Fruit fly (Drosophila melanogaster): ENCODE data around the gene CG42342.

The CG42342 gene

dm6 chr3R:16524178-16524577 is 21.6 kb downstream of the CG42342 start:
- peak; percentile 79 for TF ChIP-seq Ets98B (GFP tag; IDR thresholded peaks at IDR 0.05)
- TF ChIP-seq gl (tag; optimal IDR thresholded peaks at IDR 0.05), result peak; percentile 66
- peak; percentile 60 for TF ChIP-seq Pif1A (GFP tag; optimal IDR thresholded peaks at IDR 0.05)
- TF ChIP-seq CG17806 (tag; optimal IDR thresholded peaks at IDR 0.05), result peak; percentile 97
- TF ChIP-seq D1 (tag; optimal IDR thresholded peaks at IDR 0.05), result peak; percentile 79
- TF ChIP-seq rn (GFP tag; IDR thresholded peaks at IDR 0.05), result peak; percentile 74
- TF ChIP-seq EcR (GFP tag; optimal IDR thresholded peaks at IDR 0.05), result no peak
- no peak for TF ChIP-seq CG4496 (GFP tag; IDR thresholded peaks at IDR 0.05)
- TF ChIP-seq CG32121 (GFP tag; IDR thresholded peaks at IDR 0.05), result peak; percentile 85
- TF ChIP-seq CG9948 (tag; optimal IDR thresholded peaks at IDR 0.05), result peak; percentile 84
- TF ChIP-seq CG8159 (tag; optimal IDR thresholded peaks at IDR 0.05), result peak; percentile 87
- TF ChIP-seq Pif1B (GFP tag; optimal IDR thresholded peaks at IDR 0.05), result peak; percentile 72
- TF ChIP-seq CG10348 (GFP tag; IDR thresholded peaks at IDR 0.05), result no peak
- TF ChIP-seq CG12605 (GFP tag; IDR thresholded peaks at IDR 0.05), result peak; percentile 86
- TF ChIP-seq CG8301 (tag; optimal IDR thresholded peaks at IDR 0.05), result peak; percentile 94
- TF ChIP-seq Snoo (tag; optimal IDR thresholded peaks at IDR 0.05), result peak; percentile 52
- TF ChIP-seq CG14655 (GFP tag; optimal IDR thresholded peaks at IDR 0.05), result peak; percentile 87
- TF ChIP-seq CG15710 (tag; optimal IDR thresholded peaks at IDR 0.05), result peak; percentile 64
- TF ChIP-seq CG13204 (GFP tag; optimal IDR thresholded peaks at IDR 0.05), result no peak
- TF ChIP-seq CG34367 (tag; optimal IDR thresholded peaks at IDR 0.05), result peak; percentile 48
- no peak for TF ChIP-seq fd96Ca (GFP tag; IDR thresholded peaks at IDR 0.05)

dm6 chr3R:16524593-16525111 is 22.1 kb downstream of the CG42342 start:
- TF ChIP-seq gl (tag; optimal IDR thresholded peaks at IDR 0.05), result peak; percentile 71
- TF ChIP-seq EcR (GFP tag; optimal IDR thresholded peaks at IDR 0.05), result no peak
- peak; percentile 78 for TF ChIP-seq CG14655 (GFP tag; optimal IDR thresholded peaks at IDR 0.05)
- TF ChIP-seq CG8159 (tag; optimal IDR thresholded peaks at IDR 0.05), result peak; percentile 53
- TF ChIP-seq CG15710 (tag; optimal IDR thresholded peaks at IDR 0.05), result peak; percentile 51
- TF ChIP-seq CG8301 (tag; optimal IDR thresholded peaks at IDR 0.05), result peak; percentile 81
- TF ChIP-seq CG12605 (GFP tag; IDR thresholded peaks at IDR 0.05), result 0 out of 2 replicates have a peak, but pooled peaks have one; percentile 20
- TF ChIP-seq CG34367 (tag; optimal IDR thresholded peaks at IDR 0.05), result peak; percentile 46
- TF ChIP-seq Ets98B (GFP tag; IDR thresholded peaks at IDR 0.05), result peak; percentile 42; the same call in 1 of the 2 replicates
- no peak for TF ChIP-seq D1 (tag; optimal IDR thresholded peaks at IDR 0.05)
- no peak for TF ChIP-seq CG10348 (GFP tag; IDR thresholded peaks at IDR 0.05)
- peak; percentile 65 for TF ChIP-seq CG9948 (tag; optimal IDR thresholded peaks at IDR 0.05)
- TF ChIP-seq Pif1A (GFP tag; optimal IDR thresholded peaks at IDR 0.05), result peak; percentile 29
- 0 out of 3 replicates have a peak, but pooled peaks have one; percentile 39 for TF ChIP-seq fd96Ca (GFP tag; IDR thresholded peaks at IDR 0.05)
- TF ChIP-seq CG17806 (tag; optimal IDR thresholded peaks at IDR 0.05), result peak; percentile 75

dm6 chr3R:16525555-16525954 is 23.0 kb downstream of the CG42342 start:
- TF ChIP-seq Pif1A (GFP tag; optimal IDR thresholded peaks at IDR 0.05) (no peak), CG14655 (GFP tag; optimal IDR thresholded peaks at IDR 0.05) (no peak), CG9948 (tag; optimal IDR thresholded peaks at IDR 0.05) (no peak), CG4496 (GFP tag; IDR thresholded peaks at IDR 0.05) (no peak), CG32121 (GFP tag; IDR thresholded peaks at IDR 0.05) (no peak), CG10348 (GFP tag; IDR thresholded peaks at IDR 0.05) (no peak), Pif1B (GFP tag; optimal IDR thresholded peaks at IDR 0.05) (no peak), EcR (GFP tag; optimal IDR thresholded peaks at IDR 0.05) (no peak), CG17806 (tag; optimal IDR thresholded peaks at IDR 0.05) (no peak), CG12605 (GFP tag; IDR thresholded peaks at IDR 0.05) (no peak), D1 (tag; optimal IDR thresholded peaks at IDR 0.05) (no peak), fd96Ca (GFP tag; IDR thresholded peaks at IDR 0.05) (no peak), CG8301 (tag; optimal IDR thresholded peaks at IDR 0.05) (no peak), rn (GFP tag; IDR thresholded peaks at IDR 0.05) (no peak), gl (tag; optimal IDR thresholded peaks at IDR 0.05) (no peak)

dm6 chr3R:16526256-16526655 is 23.7 kb downstream of the CG42342 start:
- no peak for TF ChIP-seq CG14655 (GFP tag; optimal IDR thresholded peaks at IDR 0.05)
- TF ChIP-seq CG9948 (tag; optimal IDR thresholded peaks at IDR 0.05), result no peak
- no peak for TF ChIP-seq CG8301 (tag; optimal IDR thresholded peaks at IDR 0.05)
- no peak for TF ChIP-seq CG17806 (tag; optimal IDR thresholded peaks at IDR 0.05)
- no peak for TF ChIP-seq Pif1B (GFP tag; optimal IDR thresholded peaks at IDR 0.05)
- TF ChIP-seq CG13204 (GFP tag; optimal IDR thresholded peaks at IDR 0.05), result no peak

dm6 chr3R:16526697-16527370 is 24.3 kb downstream of the CG42342 start:
- TF ChIP-seq rn (GFP tag; IDR thresholded peaks at IDR 0.05), result no peak
- peak; percentile 60 for TF ChIP-seq Pif1A (GFP tag; optimal IDR thresholded peaks at IDR 0.05)
- TF ChIP-seq Ets98B (GFP tag; IDR thresholded peaks at IDR 0.05), result peak; percentile 30; the same call in 1 of the 2 replicates
- peak; percentile 95 for TF ChIP-seq CG17806 (tag; optimal IDR thresholded peaks at IDR 0.05)
- peak; percentile 76 for TF ChIP-seq CG34367 (tag; optimal IDR thresholded peaks at IDR 0.05)
- peak; percentile 81 for TF ChIP-seq D1 (tag; optimal IDR thresholded peaks at IDR 0.05)
- peak; percentile 69 for TF ChIP-seq CG13204 (GFP tag; optimal IDR thresholded peaks at IDR 0.05)
- no peak for TF ChIP-seq CG12605 (GFP tag; IDR thresholded peaks at IDR 0.05)
- TF ChIP-seq CG10348 (GFP tag; IDR thresholded peaks at IDR 0.05), result no peak
- TF ChIP-seq CG15710 (tag; optimal IDR thresholded peaks at IDR 0.05), result peak; percentile 82
- peak; percentile 19 for TF ChIP-seq EcR (GFP tag; optimal IDR thresholded peaks at IDR 0.05)
- TF ChIP-seq CG4496 (GFP tag; IDR thresholded peaks at IDR 0.05), result no peak
- TF ChIP-seq CG8159 (tag; optimal IDR thresholded peaks at IDR 0.05), result peak; percentile 85
- TF ChIP-seq CG32121 (GFP tag; IDR thresholded peaks at IDR 0.05), result no peak
- TF ChIP-seq CG14655 (GFP tag; optimal IDR thresholded peaks at IDR 0.05), result peak; percentile 86
- peak; percentile 13 for TF ChIP-seq Snoo (tag; optimal IDR thresholded peaks at IDR 0.05)
- TF ChIP-seq fd96Ca (GFP tag; IDR thresholded peaks at IDR 0.05), result 0 out of 3 replicates have a peak, but pooled peaks have one; percentile 25
- peak; percentile 87 for TF ChIP-seq CG8301 (tag; optimal IDR thresholded peaks at IDR 0.05)
- TF ChIP-seq gl (tag; optimal IDR thresholded peaks at IDR 0.05), result peak; percentile 83
- TF ChIP-seq Pif1B (GFP tag; optimal IDR thresholded peaks at IDR 0.05), result peak; percentile 36
- peak; percentile 86 for TF ChIP-seq CG9948 (tag; optimal IDR thresholded peaks at IDR 0.05)

Data from whole organism, pupa.